Worm (Caenorhabditis elegans): ENCODE results near the gene clec-229.

- TF ChIP-seq him-1 (tag; optimal IDR thresholded peaks at IDR 0.05), result no peak
- TF ChIP-seq W03F9.2 (tag; optimal IDR thresholded peaks at IDR 0.05), result no peak
- TF ChIP-seq dao-5 (tag; optimal IDR thresholded peaks at IDR 0.05), result no peak
These were observed 7.7 kb upstream of the clec-229 start, which contains the start of gene clec-230 for ce11 chrV:15349044-15349443.

All from whole organism, L4/young adult.